Worm (Caenorhabditis elegans) whole organism, L2 larva: Measurements from ENCODE around the gene hic-1.

Experiments
- ZK546.5 ChIP-seq: sonication (generic microtip); optimal IDR thresholded peaks from 2 replicates; lab custom pipeline; 2017; ENCODE audit warnings: missing biosample characterization, missing genetic modification characterization
- blmp-1 ChIP-seq: sonication (generic microtip); optimal IDR thresholded peaks from 2 replicates; lab custom pipeline; 2017; ENCODE audit warnings: missing genetic modification characterization, mild to moderate bottlenecking, missing compliant biosample characterization, antibody characterized with exemption, moderate library complexity; ENCODE audit not compliant: insufficient read depth
- egl-27 ChIP-seq: sonication (generic microtip); optimal IDR thresholded peaks from 3 replicates; lab custom pipeline; 2017; ENCODE audit warnings: missing biosample characterization, missing genetic modification reagents, missing genetic modification characterization
- elt-3 ChIP-seq: sonication (generic microtip); optimal IDR thresholded peaks from 2 replicates; lab custom pipeline; 2017; ENCODE audit warnings: missing biosample characterization, missing genetic modification characterization
- fos-1 ChIP-seq: fragments of 150-350 bp; optimal IDR thresholded peaks from 2 replicates; lab custom pipeline; 2014; ENCODE audit warnings: missing biosample characterization, missing genetic modification characterization
- nhr-11 ChIP-seq: fragments of 150-350 bp; optimal IDR thresholded peaks from 2 replicates; lab custom pipeline; 2014; ENCODE audit warnings: missing biosample characterization, missing genetic modification characterization
- nhr-12 ChIP-seq: fragments of 150-350 bp; optimal IDR thresholded peaks from 2 replicates; lab custom pipeline; 2014; ENCODE audit warnings: missing biosample characterization, missing genetic modification characterization
- nhr-23 ChIP-seq: fragments of 150-350 bp; optimal IDR thresholded peaks from 2 replicates; lab custom pipeline; 2014; ENCODE audit warnings: missing biosample characterization, missing genetic modification reagents, missing genetic modification characterization
- nhr-25 ChIP-seq: fragments of 150-350 bp; sonication (generic microtip); optimal IDR thresholded peaks from 3 replicates; lab custom pipeline; 2014; ENCODE audit warnings: missing biosample characterization, missing genetic modification characterization
- nhr-77 ChIP-seq: fragments of 150-350 bp; optimal IDR thresholded peaks from 2 replicates; lab custom pipeline; 2014; ENCODE audit warnings: missing biosample characterization, missing genetic modification characterization
- unc-62 ChIP-seq: fragments of 150-350 bp; optimal IDR thresholded peaks from 2 replicates; lab custom pipeline; 2014; ENCODE audit warnings: missing biosample characterization, missing genetic modification reagents, missing genetic modification characterization

ce11 chrX:6640570-6641199 is 42.1 kb upstream of the hic-1 start, which contains the start of gene nhr-120:
- no peak for TF ChIP-seq nhr-12
- peak; percentile 5 for TF ChIP-seq nhr-25 (tag; lab: Kevin White, UChicago)
- TF ChIP-seq unc-62 (GFP tag; lab: Kevin White, UChicago): no peak
- TF ChIP-seq blmp-1: peak; percentile 19
- no peak for TF ChIP-seq ZK546.5 (tag; lab: Kevin White, UChicago)
- no peak for TF ChIP-seq nhr-23
- no peak for TF ChIP-seq nhr-77 (tag; lab: Kevin White, UChicago)
- TF ChIP-seq fos-1: no peak
- TF ChIP-seq egl-27: no peak
- no peak for TF ChIP-seq elt-3 (tag; lab: Kevin White, UChicago)
- no peak for TF ChIP-seq nhr-11 (tag; lab: Kevin White, UChicago)
